Worm (Caenorhabditis elegans): ENCODE measurements around the gene Y44A6D.3.
A peak's percentile ranks its signal among the peaks of the same experiment; 100 is the strongest.

Y44A6D.3 gene

DNA sequence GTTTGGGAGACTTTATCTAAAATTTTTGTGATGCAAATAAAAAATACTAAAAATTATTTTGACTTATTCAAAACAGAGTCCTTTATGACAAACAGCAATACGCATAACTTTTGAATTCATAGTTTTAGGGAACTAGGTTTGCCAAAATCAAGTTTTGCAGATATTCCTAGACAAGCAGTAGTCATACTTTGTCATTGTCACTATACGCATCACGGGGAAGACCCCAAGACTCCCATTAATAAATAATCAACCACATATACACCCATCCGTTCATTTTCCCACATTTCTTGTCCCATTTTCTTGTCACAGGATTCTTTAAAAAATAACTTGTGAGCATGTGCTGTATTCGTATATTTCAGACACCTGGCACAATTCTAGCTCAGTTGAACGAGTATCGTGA is 22.2 kb upstream of the Y44A6D.3 start, which contains the start of gene Y44A6D.7:
Gene Y44A6D.7 (plus strand): TSS at position 301 of the 400 bp plus-strand sequence.
- no peak for TF ChIP-seq ama-1 (optimal IDR thresholded peaks at IDR 0.05)
- no peak for TF ChIP-seq sdc-2 (tag; optimal IDR thresholded peaks at IDR 0.05)
- TF ChIP-seq T23F11.4 (GFP tag; optimal IDR thresholded peaks at IDR 0.05) = no peak
- TF ChIP-seq sox-4 (tag; optimal IDR thresholded peaks at IDR 0.05) = no peak
- no peak for TF ChIP-seq K09A11.1 (tag; optimal IDR thresholded peaks at IDR 0.05; ENCODE audit: insufficient read depth)

- no peak for TF ChIP-seq pax-1 (tag; optimal IDR thresholded peaks at IDR 0.05)
- TF ChIP-seq unc-42 (tag; optimal IDR thresholded peaks at IDR 0.05) = peak; percentile 18
Measured at ce11 chrV:20813646-20814045, 21.4 kb upstream of the Y44A6D.3 start.

DNA sequence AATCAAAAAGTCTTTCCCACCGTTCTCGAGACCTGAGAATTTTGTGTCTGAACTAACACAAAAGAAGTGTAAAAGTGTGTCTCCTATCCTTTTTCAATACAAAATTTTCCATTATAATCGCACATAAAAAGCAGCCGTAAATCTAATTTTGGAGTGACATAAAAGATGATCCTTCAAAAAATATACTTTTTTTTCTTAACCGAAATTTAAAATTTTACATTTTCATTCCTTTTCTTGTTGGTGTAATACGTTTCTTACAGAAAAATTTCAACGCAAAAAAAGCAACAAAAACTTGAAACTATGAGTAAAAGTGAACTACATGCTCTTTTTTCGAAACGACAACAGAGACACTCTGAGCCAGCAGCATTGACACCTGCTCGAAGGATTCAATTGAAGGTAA is 14.8 kb upstream of the Y44A6D.3 start, which contains the start of gene Y44A6D.6:
Gene Y44A6D.6 (plus strand): TSS at position 301 of the 400 bp plus-strand sequence.
- TF ChIP-seq unc-42 (tag; optimal IDR thresholded peaks at IDR 0.05) = no peak
- TF ChIP-seq rnt-1 (tag; optimal IDR thresholded peaks at IDR 0.05) = no peak
- TF ChIP-seq hlh-8 (tag; optimal IDR thresholded peaks at IDR 0.05) = no peak
- TF ChIP-seq pqm-1 (tag; optimal IDR thresholded peaks at IDR 0.05) = no peak
- TF ChIP-seq mec-3 (tag; optimal IDR thresholded peaks at IDR 0.05; ENCODE audit: borderline replicate concordance) = no peak
- TF ChIP-seq K09A11.1 (tag; optimal IDR thresholded peaks at IDR 0.05; ENCODE audit: insufficient read depth) = no peak

DNA sequence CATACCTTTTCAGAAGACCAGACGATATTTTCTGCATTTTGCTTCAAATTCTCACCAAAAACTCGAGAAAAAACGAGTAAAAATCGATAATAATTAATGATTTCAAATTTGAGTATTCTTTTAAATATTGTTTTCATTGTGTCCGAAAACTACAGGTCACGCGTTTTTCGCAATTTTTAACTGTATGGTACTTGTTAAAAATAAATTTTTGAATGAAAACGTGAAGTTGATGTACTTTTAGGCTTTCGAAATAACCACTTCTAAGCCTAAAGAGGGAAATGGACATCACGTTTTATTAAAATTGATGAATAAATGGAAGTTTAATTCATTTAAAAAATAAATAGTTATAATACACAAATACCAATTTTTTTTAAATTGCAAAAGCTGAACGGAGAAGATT is 10.7 kb upstream of the Y44A6D.3 start, which contains the start of gene Y44A6D.5:
Gene Y44A6D.5 (minus strand): TSS at position 101 of the 400 bp plus-strand sequence.
- TF ChIP-seq ceh-18 (tag; optimal IDR thresholded peaks at IDR 0.05) (no peak), hlh-30 (tag; optimal IDR thresholded peaks at IDR 0.05; ENCODE audit: insufficient read depth) (no peak), fkh-10 (GFP tag; optimal IDR thresholded peaks at IDR 0.05) (no peak)

DNA sequence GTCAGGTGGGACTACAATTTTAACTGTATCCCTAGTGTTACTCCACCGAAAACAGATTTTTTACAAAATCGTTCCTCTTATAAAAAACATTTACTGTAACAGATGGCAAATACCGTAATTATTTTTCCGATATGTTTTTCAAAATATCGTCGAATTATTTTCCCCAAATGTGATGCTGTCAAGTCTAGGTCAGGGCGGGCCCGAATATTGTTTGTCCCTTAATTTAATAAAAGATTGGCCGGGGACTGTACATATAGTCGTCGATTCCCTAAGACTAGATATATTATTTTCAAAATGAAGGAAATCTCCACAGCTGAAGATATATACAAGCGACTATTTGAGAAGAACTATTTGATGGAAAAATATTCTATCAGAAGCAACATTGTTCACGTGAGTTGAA is 5.7 kb upstream of the Y44A6D.3 start, which contains the start of gene sdf-9:
Gene sdf-9 (plus strand): TSS at position 301 of the 400 bp plus-strand sequence.
- TF ChIP-seq nhr-11 (tag; optimal IDR thresholded peaks at IDR 0.05) = no peak
- TF ChIP-seq ceh-18 (tag; optimal IDR thresholded peaks at IDR 0.05) = no peak
- TF ChIP-seq ceh-34 (tag; optimal IDR thresholded peaks at IDR 0.05) = no peak
- no peak for TF ChIP-seq elt-4 (tag; optimal IDR thresholded peaks at IDR 0.05)
- TF ChIP-seq nfya-1 (tag; optimal IDR thresholded peaks at IDR 0.05) = no peak
- TF ChIP-seq fax-1 (tag; optimal IDR thresholded peaks at IDR 0.05) = no peak

- TF ChIP-seq elt-4 (tag; optimal IDR thresholded peaks at IDR 0.05) = no peak
- no peak for TF ChIP-seq ceh-22 (tag; optimal IDR thresholded peaks at IDR 0.05)
- no peak for TF ChIP-seq hlh-6 (tag; optimal IDR thresholded peaks at IDR 0.05)
- no peak for TF ChIP-seq dve-1 (tag; optimal IDR thresholded peaks at IDR 0.05)
- no peak for TF ChIP-seq K02D7.2 (tag; optimal IDR thresholded peaks at IDR 0.05)
- TF ChIP-seq unc-42 (tag; optimal IDR thresholded peaks at IDR 0.05) = no peak
- no peak for TF ChIP-seq nhr-11 (tag; optimal IDR thresholded peaks at IDR 0.05)
- peak; percentile 17 for TF ChIP-seq nfya-1 (tag; optimal IDR thresholded peaks at IDR 0.05)
- no peak for TF ChIP-seq C38D4.7 (GFP tag; optimal IDR thresholded peaks at IDR 0.05)
- TF ChIP-seq ceh-34 (tag; optimal IDR thresholded peaks at IDR 0.05) = peak; percentile 29
- TF ChIP-seq tbx-7 (tag; optimal IDR thresholded peaks at IDR 0.05) = no peak
- TF ChIP-seq pqm-1 (tag; optimal IDR thresholded peaks at IDR 0.05) = no peak
- TF ChIP-seq ceh-18 (tag; optimal IDR thresholded peaks at IDR 0.05) = peak; percentile 92
- peak; percentile 62 for TF ChIP-seq rnt-1 (tag; optimal IDR thresholded peaks at IDR 0.05)
- TF ChIP-seq pros-1 (tag; optimal IDR thresholded peaks at IDR 0.05) = no peak
- no peak for TF ChIP-seq ceh-31 (tag; optimal IDR thresholded peaks at IDR 0.05)
- peak; percentile 29 for TF ChIP-seq syd-9 (tag; optimal IDR thresholded peaks at IDR 0.05)
- no peak for TF ChIP-seq hlh-30 (tag; optimal IDR thresholded peaks at IDR 0.05; ENCODE audit: insufficient read depth)
- TF ChIP-seq K09A11.1 (tag; optimal IDR thresholded peaks at IDR 0.05; ENCODE audit: insufficient read depth) = no peak
- TF ChIP-seq pax-1 (tag; optimal IDR thresholded peaks at IDR 0.05) = no peak
- no peak for TF ChIP-seq ceh-19 (GFP tag; optimal IDR thresholded peaks at IDR 0.05)
- no peak for TF ChIP-seq eyg-1 (tag; optimal IDR thresholded peaks at IDR 0.05)
- TF ChIP-seq lim-6 (tag; optimal IDR thresholded peaks at IDR 0.05) = no peak
- TF ChIP-seq hlh-8 (tag; optimal IDR thresholded peaks at IDR 0.05) = no peak
- no peak for TF ChIP-seq pha-4 (tag; optimal IDR thresholded peaks at IDR 0.05)
- TF ChIP-seq pat-9 (tag; optimal IDR thresholded peaks at IDR 0.05) = peak; percentile 45
- no peak for TF ChIP-seq ceh-9 (tag; optimal IDR thresholded peaks at IDR 0.05)
- no peak for TF ChIP-seq che-1 (tag; optimal IDR thresholded peaks at IDR 0.05)
Measured at ce11 chrV:20793761-20794160, 1.5 kb upstream of the Y44A6D.3 start.
